Worm (Caenorhabditis elegans): ENCODE results near the gene Y66D12A.3.

- no peak for TF ChIP-seq mab-5 (tag; optimal IDR thresholded peaks at IDR 0.05)
- TF ChIP-seq lsy-2 (tag; optimal IDR thresholded peaks at IDR 0.05) = no peak
- no peak for TF ChIP-seq mep-1 (tag; optimal IDR thresholded peaks at IDR 0.05)
- TF ChIP-seq snpc-4 (tag; optimal IDR thresholded peaks at IDR 0.05) = no peak
- no peak for TF ChIP-seq ceh-43 (GFP tag; optimal IDR thresholded peaks at IDR 0.05)
- TF ChIP-seq unc-120 (tag; optimal IDR thresholded peaks at IDR 0.05; ENCODE audit: poor library complexity, severe bottlenecking) = no peak
- no peak for TF ChIP-seq ztf-11 (tag; optimal IDR thresholded peaks at IDR 0.05)
- TF ChIP-seq cnd-1 (tag; optimal IDR thresholded peaks at IDR 0.05) = no peak
- no peak for TF ChIP-seq sptf-1 (tag; optimal IDR thresholded peaks at IDR 0.05)
- TF ChIP-seq unc-62 (GFP tag; optimal IDR thresholded peaks at IDR 0.05) = no peak
- no peak for TF ChIP-seq tbx-8 (GFP tag; optimal IDR thresholded peaks at IDR 0.05)
Observed at ce11 chrIII:11636740-11637139, 47.7 kb downstream of the Y66D12A.3 start, which contains the start of gene tbx-33.

All from whole organism, mixed stage, embryonic.